Fruit fly (Drosophila melanogaster): ENCODE data around the gene et.

DNA sequence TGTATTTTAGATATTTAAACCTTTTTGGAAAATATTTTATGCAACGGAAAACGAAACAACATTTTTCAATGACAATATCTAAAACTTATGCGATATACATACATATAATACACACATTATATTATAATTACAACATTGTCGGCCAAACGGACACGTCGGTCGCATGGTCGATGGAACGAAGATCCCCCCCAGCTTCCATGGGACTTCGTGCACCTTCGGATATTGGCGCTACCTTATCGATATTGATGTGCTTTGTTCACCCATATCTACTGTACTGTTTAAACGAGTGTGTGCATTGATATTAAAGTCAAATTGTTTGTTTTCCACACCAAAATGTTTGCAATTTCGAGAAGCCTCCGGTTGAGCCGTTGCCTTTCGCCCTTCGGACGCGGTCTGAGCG lies 50.3 kb downstream of the et start, which contains the start of gene CG14212:
- TF ChIP-seq CG13204 (GFP tag; optimal IDR thresholded peaks at IDR 0.05) (no peak), CG12605 (GFP tag; IDR thresholded peaks at IDR 0.05) (no peak), CG8159 (tag; optimal IDR thresholded peaks at IDR 0.05) (no peak), CG32121 (GFP tag; IDR thresholded peaks at IDR 0.05) (no peak), CG15710 (tag; optimal IDR thresholded peaks at IDR 0.05) (no peak), CG4496 (GFP tag; IDR thresholded peaks at IDR 0.05) (no peak), EcR (GFP tag; optimal IDR thresholded peaks at IDR 0.05) (no peak)

Data from whole organism, pupa.